Fruit fly (Drosophila melanogaster): ENCODE data around the gene Wdr81.

Wdr81 gene

dm6 chr2L:12044613-12045350, 24.0 kb upstream of the Wdr81 start, which contains the start of gene CG6785:
TSS of gene CG6785 (minus strand) at chr2L:12045200.
- TF ChIP-seq CG8478 (optimal IDR thresholded peaks at IDR 0.05) (no peak), psq (optimal IDR thresholded peaks at IDR 0.05) (no peak), pan (optimal IDR thresholded peaks at IDR 0.05) (no peak), usp (GFP tag; optimal IDR thresholded peaks at IDR 0.05) (no peak), Dll (optimal IDR thresholded peaks at IDR 0.05) (no peak), EcR (GFP tag; optimal IDR thresholded peaks at IDR 0.05) (no peak)

- no peak for TF ChIP-seq usp (GFP tag; optimal IDR thresholded peaks at IDR 0.05)
- no peak for TF ChIP-seq pan (optimal IDR thresholded peaks at IDR 0.05)
- TF ChIP-seq EcR (GFP tag; optimal IDR thresholded peaks at IDR 0.05), result no peak
- no peak for TF ChIP-seq CG8478 (optimal IDR thresholded peaks at IDR 0.05)
- TF ChIP-seq psq (optimal IDR thresholded peaks at IDR 0.05), result no peak
- TF ChIP-seq Dll (optimal IDR thresholded peaks at IDR 0.05), result no peak
Observed at dm6 chr2L:12040510-12040909, 19.8 kb upstream of the Wdr81 start, which contains the start of gene CG6766. TSS of gene CG6766 (minus strand) at chr2L:12040689.

- TF ChIP-seq Dll (optimal IDR thresholded peaks at IDR 0.05) (no peak), pan (optimal IDR thresholded peaks at IDR 0.05) (no peak), EcR (GFP tag; optimal IDR thresholded peaks at IDR 0.05) (no peak), CG8478 (optimal IDR thresholded peaks at IDR 0.05) (no peak), usp (GFP tag; optimal IDR thresholded peaks at IDR 0.05) (no peak), psq (optimal IDR thresholded peaks at IDR 0.05) (no peak)
Observed at dm6 chr2L:12038177-12038581, 17.4 kb upstream of the Wdr81 start, which contains the start of gene Tom70. TSS of gene Tom70 (minus strand) at chr2L:12038511.

DNA sequence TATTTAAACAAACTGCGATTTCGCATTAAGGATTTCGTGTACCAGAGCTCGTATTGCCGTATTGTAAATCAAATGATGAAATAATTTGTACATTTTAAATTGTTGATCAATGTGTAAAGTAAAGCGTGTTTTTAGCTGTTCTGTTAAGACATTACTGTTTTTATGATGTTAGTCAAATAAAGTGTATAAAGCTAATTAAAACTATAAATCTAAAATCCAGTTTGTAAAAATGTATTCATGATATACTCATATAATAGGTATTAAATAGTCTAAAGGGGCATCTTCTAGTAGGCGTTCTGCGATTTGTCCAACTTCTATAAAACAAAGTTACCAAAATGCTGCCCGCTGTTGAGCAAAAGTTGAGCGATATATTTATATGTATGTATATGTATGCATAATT, 13.1 kb upstream of the Wdr81 start, which contains the start of gene CG18788:
CG18788 (plus strand) TSS at position 301 of the 400 bp plus-strand sequence.
- TF ChIP-seq EcR (GFP tag; optimal IDR thresholded peaks at IDR 0.05) (no peak), pan (optimal IDR thresholded peaks at IDR 0.05) (no peak), CG8478 (optimal IDR thresholded peaks at IDR 0.05) (no peak), psq (optimal IDR thresholded peaks at IDR 0.05) (no peak), usp (GFP tag; optimal IDR thresholded peaks at IDR 0.05) (no peak), Dll (optimal IDR thresholded peaks at IDR 0.05) (no peak)

DNA sequence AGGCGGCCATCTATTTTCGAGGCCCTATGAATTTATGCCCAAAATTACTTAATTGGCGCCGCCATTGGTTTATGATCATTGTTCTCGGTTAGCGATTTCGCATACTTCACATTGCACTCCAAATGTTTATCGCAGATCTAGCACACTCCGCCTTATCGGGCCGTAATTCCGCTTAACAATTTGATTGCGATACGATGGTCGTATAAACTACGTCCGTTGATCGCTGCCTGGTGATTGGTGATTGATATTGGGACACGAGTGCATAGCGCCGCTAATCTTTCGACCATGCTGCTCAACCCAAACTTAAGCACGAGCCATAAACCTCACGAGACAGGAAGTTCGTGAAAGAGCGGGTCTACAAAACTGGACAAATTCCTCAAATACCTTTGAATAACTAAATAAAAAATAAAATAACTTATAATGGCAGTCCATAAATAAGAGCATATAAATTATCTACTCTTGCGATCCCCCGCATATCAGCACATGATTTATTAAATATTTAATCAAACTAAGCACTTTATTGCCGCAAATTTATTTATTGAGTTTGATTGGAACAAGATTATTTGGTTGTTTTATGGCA, 9.9 kb upstream of the Wdr81 start:
- TF ChIP-seq pan (optimal IDR thresholded peaks at IDR 0.05) (no peak), Dll (optimal IDR thresholded peaks at IDR 0.05) (no peak), EcR (GFP tag; optimal IDR thresholded peaks at IDR 0.05) (no peak), usp (GFP tag; optimal IDR thresholded peaks at IDR 0.05) (no peak), psq (optimal IDR thresholded peaks at IDR 0.05) (no peak), CG8478 (optimal IDR thresholded peaks at IDR 0.05) (no peak)

DNA sequence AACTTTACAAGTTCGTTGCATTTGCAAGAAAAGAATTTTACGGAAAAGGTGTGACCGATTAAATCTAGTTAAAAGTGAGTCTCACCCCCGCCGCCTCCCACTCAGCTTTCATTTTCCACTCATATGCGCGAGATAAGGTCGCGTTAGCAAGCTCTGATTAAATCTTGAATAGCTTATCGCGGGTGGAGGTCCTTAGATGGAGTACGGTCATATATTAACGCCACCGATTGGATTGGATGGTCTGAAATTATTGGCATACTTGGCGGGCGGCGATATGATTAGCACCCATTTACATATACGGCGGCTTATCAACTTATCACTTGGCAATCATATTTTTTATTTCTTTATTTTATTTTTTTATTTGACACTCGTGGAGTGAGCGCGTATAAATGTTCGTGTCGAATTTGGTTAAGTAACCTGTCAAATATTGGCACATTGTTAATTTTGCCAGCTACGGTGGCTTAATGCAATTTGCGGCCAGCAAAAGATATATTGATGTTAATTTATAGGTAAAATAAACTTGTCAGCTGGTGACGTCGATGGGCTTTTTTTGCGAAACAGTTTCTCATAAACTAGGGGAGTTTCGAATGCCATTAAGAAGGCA, 8.9 kb upstream of the Wdr81 start:
- no peak for TF ChIP-seq pan (optimal IDR thresholded peaks at IDR 0.05)
- no peak for TF ChIP-seq EcR (GFP tag; optimal IDR thresholded peaks at IDR 0.05)

DNA sequence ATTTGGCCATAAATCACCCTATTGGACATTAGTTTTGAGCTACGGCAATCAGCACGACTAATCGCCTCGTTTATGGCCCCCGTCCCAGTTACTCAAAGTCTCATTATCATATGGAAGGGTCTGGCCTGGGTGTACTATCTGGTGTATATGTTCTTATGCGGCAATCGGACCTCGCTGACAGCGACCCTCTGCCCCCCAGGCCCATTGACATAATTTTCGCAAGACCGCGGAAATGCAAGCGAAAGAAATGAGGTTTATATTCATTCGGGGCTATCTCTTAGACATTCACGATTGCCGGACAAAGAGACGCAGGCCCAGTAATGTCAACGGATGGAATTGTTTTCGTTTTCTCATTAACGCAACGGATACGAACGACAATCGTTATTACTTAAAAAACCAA, 8.0 kb upstream of the Wdr81 start:
- TF ChIP-seq usp (GFP tag; optimal IDR thresholded peaks at IDR 0.05), result no peak
- no peak for TF ChIP-seq EcR (GFP tag; optimal IDR thresholded peaks at IDR 0.05)

DNA sequence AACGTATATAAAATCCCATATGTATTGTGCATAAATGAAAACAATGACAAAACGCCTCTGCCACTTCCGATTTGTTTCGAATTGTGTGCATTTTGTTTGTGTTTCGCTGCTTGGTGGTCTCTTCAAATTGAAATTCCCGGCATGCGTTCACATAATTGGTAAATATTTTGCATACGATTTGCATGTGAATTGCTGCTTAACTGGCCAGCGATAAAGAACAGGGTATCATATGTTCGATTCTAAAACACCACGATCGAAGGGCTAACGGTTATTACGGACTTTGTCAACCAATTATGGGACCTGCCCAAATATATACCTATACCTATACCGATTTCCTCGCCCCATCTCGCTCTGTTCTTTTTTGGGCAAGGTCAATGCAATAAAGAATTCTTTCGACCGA, 7.3 kb upstream of the Wdr81 start:
- no peak for TF ChIP-seq Dll (optimal IDR thresholded peaks at IDR 0.05)
- TF ChIP-seq EcR (GFP tag; optimal IDR thresholded peaks at IDR 0.05), result no peak
- no peak for TF ChIP-seq CG8478 (optimal IDR thresholded peaks at IDR 0.05)
- TF ChIP-seq psq (optimal IDR thresholded peaks at IDR 0.05), result no peak
- no peak for TF ChIP-seq pan (optimal IDR thresholded peaks at IDR 0.05)
- no peak for TF ChIP-seq usp (GFP tag; optimal IDR thresholded peaks at IDR 0.05)

DNA sequence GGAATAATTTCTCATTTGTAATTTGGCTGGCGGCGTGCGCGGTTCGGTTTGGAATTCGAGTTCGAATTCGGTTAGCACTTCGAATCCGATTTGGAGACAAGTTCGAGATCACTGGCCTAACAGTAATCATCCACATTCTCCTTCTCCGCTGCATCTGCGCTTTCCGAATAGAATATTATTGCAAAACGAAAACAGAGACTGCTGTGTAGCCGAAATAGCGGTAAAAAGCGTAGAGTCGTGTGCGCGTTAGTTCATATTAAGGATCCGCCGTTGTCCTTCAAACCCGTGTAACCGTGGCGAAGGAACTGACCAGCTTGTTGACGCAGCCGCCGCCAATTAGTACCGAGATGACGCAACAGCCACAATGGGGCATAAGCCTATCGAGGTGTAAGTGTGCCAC, 6.7 kb upstream of the Wdr81 start, which contains the start of gene dmGlut:
dmGlut (plus strand) TSS at position 4 of the 400 bp plus-strand sequence.
- no peak for TF ChIP-seq pan (optimal IDR thresholded peaks at IDR 0.05)
- TF ChIP-seq psq (optimal IDR thresholded peaks at IDR 0.05), result no peak
- TF ChIP-seq Dll (optimal IDR thresholded peaks at IDR 0.05), result no peak
- TF ChIP-seq EcR (GFP tag; optimal IDR thresholded peaks at IDR 0.05), result no peak
- no peak for TF ChIP-seq CG8478 (optimal IDR thresholded peaks at IDR 0.05)
- TF ChIP-seq usp (GFP tag; optimal IDR thresholded peaks at IDR 0.05), result no peak

DNA sequence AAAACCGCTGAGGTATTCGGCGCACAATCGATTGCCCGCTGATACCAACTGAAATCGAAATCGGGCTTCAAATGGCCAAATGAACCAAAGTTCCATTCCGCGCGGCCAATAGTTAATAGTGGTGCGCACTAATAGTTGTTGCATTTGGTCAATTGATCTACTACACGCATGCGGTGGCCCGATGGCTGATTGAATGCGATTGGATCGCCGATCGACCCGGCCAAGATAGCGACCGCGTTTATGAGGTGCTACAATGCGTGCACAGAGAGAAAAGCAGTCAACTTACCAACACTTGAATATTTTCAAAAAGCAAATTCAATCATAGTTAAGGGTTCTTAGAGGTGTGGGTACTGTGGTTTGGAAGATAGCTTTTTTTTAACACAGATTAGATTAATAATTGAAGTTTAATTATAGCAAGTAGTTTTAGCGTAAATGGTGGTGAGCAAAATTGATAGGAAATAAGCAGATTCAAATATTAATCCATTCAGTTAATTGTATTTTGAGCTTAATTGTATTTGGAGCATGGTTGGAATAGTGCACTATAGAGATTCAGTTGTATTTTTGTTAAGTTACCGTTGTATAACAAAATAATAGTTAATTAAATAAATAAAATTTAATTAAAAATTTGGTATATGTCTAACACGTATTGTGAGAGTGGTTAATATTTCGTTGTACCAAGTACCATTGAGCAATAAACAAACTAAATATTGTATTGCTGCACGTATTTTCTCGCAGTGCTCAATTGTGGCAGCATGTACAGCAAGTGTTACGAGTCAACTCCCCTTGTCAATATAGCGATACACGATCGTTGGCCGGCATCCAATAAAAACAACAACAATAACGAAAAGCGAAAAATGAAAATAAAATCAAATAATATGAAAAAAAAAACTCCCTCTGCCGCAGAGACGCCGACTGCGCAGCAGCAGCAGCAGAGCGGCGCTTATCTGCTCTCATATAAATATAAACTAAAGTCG, 6.0 kb upstream of the Wdr81 start:
- TF ChIP-seq psq (optimal IDR thresholded peaks at IDR 0.05) (no peak), CG8478 (optimal IDR thresholded peaks at IDR 0.05) (no peak), usp (GFP tag; optimal IDR thresholded peaks at IDR 0.05) (no peak), Dll (optimal IDR thresholded peaks at IDR 0.05) (no peak), EcR (GFP tag; optimal IDR thresholded peaks at IDR 0.05) (no peak), pan (optimal IDR thresholded peaks at IDR 0.05) (no peak)

dm6 chr2L:12025505-12025904, 4.7 kb upstream of the Wdr81 start:
- no peak for TF ChIP-seq psq (optimal IDR thresholded peaks at IDR 0.05)
- no peak for TF ChIP-seq CG8478 (optimal IDR thresholded peaks at IDR 0.05)
- no peak for TF ChIP-seq EcR (GFP tag; optimal IDR thresholded peaks at IDR 0.05)
- TF ChIP-seq pan (optimal IDR thresholded peaks at IDR 0.05), result no peak
- TF ChIP-seq usp (GFP tag; optimal IDR thresholded peaks at IDR 0.05), result no peak
- no peak for TF ChIP-seq Dll (optimal IDR thresholded peaks at IDR 0.05)

All from whole organism.